Worm (Caenorhabditis elegans): Measurements from ENCODE around the gene C37C3.9.

Gene C37C3.9

DNA sequence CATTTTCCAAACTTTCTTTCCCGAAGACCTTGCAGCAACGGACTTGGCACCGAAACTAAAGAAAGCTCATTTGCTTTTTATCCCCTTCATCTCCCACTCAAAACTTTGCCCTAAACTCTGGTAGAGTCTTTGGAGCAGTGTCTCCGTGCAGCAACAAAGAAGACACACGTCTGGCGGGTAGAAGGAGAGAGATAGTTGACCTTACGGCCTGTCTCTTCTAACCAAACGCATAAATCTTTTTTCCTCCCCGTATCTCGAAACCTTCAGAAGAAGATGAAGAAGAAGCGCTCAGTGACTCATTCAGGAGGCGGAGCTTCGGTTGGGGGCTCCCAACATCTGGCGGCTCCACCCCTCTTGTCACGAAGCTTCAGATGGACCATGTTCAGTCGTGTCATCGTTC lies 28.1 kb downstream of the C37C3.9 start:
- no peak for TF ChIP-seq hrde-1 (tag; optimal IDR thresholded peaks at IDR 0.05; ENCODE audit: borderline replicate concordance)
- no peak for TF ChIP-seq B0035.1 (tag; optimal IDR thresholded peaks at IDR 0.05)
- no peak for TF ChIP-seq fkh-3 (tag; optimal IDR thresholded peaks at IDR 0.05)
- no peak for TF ChIP-seq mes-4 (tag; optimal IDR thresholded peaks at IDR 0.05)
- no peak for TF ChIP-seq efl-1 (GFP tag; optimal IDR thresholded peaks at IDR 0.05)
- TF ChIP-seq F22D6.2 (tag; optimal IDR thresholded peaks at IDR 0.05): no peak
- TF ChIP-seq lsl-1 (GFP tag; optimal IDR thresholded peaks at IDR 0.05): no peak
- TF ChIP-seq sea-2 (GFP tag; IDR thresholded peaks at IDR 0.05): no peak
- no peak for TF ChIP-seq attf-5 (GFP tag; optimal IDR thresholded peaks at IDR 0.05)
- TF ChIP-seq tbx-9 (tag; optimal IDR thresholded peaks at IDR 0.05; ENCODE audit: borderline replicate concordance): no peak
- no peak for TF ChIP-seq lin-40 (tag; optimal IDR thresholded peaks at IDR 0.05)
- TF ChIP-seq ztf-28 (GFP tag; IDR thresholded peaks at IDR 0.05): no peak
- TF ChIP-seq somi-1 (GFP tag; optimal IDR thresholded peaks at IDR 0.05): no peak
- no peak for TF ChIP-seq madf-10 (tag; optimal IDR thresholded peaks at IDR 0.05)
- no peak for TF ChIP-seq mcd-1 (GFP tag; IDR thresholded peaks at IDR 0.05)

DNA sequence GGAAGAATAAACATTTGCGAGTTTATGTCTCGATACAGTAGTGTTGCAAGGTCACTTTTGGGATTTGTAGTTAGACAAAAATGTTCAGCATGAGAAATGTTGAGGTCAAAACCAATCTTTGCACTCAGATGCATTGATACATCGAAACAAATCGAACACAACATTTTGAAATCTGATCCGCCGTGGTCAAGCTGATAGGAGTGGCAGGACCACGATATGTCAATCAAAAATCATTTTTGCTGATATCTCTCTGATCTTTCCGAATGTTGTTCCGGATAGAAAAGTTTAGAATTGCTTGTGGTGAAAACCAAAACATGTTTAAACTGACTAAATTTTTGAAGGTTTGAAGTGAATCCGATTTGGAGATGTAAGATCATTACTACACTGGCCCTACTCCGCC lies 28.7 kb downstream of the C37C3.9 start:
- TF ChIP-seq lin-40 (tag; optimal IDR thresholded peaks at IDR 0.05) (no peak), akir-1 (GFP tag; optimal IDR thresholded peaks at IDR 0.05) (no peak), Y95B8A.8 (GFP tag; IDR thresholded peaks at IDR 0.05) (no peak), unc-62 (GFP tag; optimal IDR thresholded peaks at IDR 0.05) (no peak), chd-7 (tag; optimal IDR thresholded peaks at IDR 0.05) (no peak), nfyb-1 (GFP tag; IDR thresholded peaks at IDR 0.05) (no peak), F23B12.7 (tag; optimal IDR thresholded peaks at IDR 0.05; ENCODE audit: insufficient read depth) (no peak), B0035.1 (tag; optimal IDR thresholded peaks at IDR 0.05) (no peak), sptf-2 (GFP tag; optimal IDR thresholded peaks at IDR 0.05) (no peak), lsl-1 (GFP tag; optimal IDR thresholded peaks at IDR 0.05) (no peak), ceh-58 (GFP tag; IDR thresholded peaks at IDR 0.05) (no peak)

DNA sequence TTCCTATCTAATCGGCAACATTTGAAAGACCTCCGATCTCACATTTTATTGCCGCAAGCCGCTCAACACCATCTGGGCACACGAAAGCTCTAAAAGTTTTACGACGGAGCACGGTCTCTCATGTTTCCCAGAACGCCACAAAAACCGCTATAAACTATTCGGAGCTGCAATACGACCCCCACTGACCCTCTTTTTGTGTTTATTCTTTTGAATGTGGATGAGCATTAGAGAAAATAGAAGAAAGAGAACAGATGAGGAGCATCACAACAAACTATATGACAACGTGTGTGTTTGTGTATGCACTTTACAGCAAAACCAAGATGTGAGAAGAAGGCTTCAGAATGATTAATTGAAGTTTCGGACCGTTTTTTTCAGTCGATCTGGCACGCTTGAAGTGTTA lies 30.4 kb downstream of the C37C3.9 start:
- TF ChIP-seq F57A8.1 (GFP tag; optimal IDR thresholded peaks at IDR 0.05) (no peak), madf-10 (tag; optimal IDR thresholded peaks at IDR 0.05) (no peak), lsl-1 (GFP tag; optimal IDR thresholded peaks at IDR 0.05) (no peak), athp-1 (tag; optimal IDR thresholded peaks at IDR 0.05) (no peak), nhr-90 (tag; optimal IDR thresholded peaks at IDR 0.05) (no peak), nfya-1 (tag; optimal IDR thresholded peaks at IDR 0.05; ENCODE audit: borderline replicate concordance, insufficient read depth) (no peak), nhr-120 (GFP tag; IDR thresholded peaks at IDR 0.05) (no peak), Y53G8AR.9 (GFP tag; conservative IDR thresholded peaks at IDR 0.05) (no peak), K11D2.4 (GFP tag; IDR thresholded peaks at IDR 0.05) (no peak), ama-1 (optimal IDR thresholded peaks at IDR 0.05) (no peak), ama-1 (GFP tag; optimal IDR thresholded peaks at IDR 0.05) (no peak), egl-18 (GFP tag; IDR thresholded peaks at IDR 0.05) (no peak), B0035.1 (tag; optimal IDR thresholded peaks at IDR 0.05) (no peak), hsf-1 (GFP tag; IDR thresholded peaks at IDR 0.05) (no peak), ztf-26 (tag; optimal IDR thresholded peaks at IDR 0.05) (no peak), rec-8 (tag; optimal IDR thresholded peaks at IDR 0.05) (no peak), C06A6.2 (GFP tag; conservative IDR thresholded peaks at IDR 0.05) (no peak), ccch-3 (GFP tag; optimal IDR thresholded peaks at IDR 0.05) (no peak), ztf-6 (GFP tag; IDR thresholded peaks at IDR 0.05) (no peak), sea-2 (GFP tag; IDR thresholded peaks at IDR 0.05) (no peak), snpc-1.1 (tag; optimal IDR thresholded peaks at IDR 0.05; ENCODE audit: insufficient read depth) (no peak)
